Worm (Caenorhabditis elegans) whole organism, L3 larva: Measurements from ENCODE around the gene F46F2.5.

Experiments
- ZK546.5 ChIP-seq: sonication (generic microtip); optimal IDR thresholded peaks from 2 replicates; lab custom pipeline; 2017; ENCODE audit warnings: missing biosample characterization, missing genetic modification characterization
- ama-1 ChIP-seq: fragments of 150-350 bp; optimal IDR thresholded peaks from 2 replicates; lab custom pipeline; 2018
- egl-27 ChIP-seq: sonication (generic microtip); optimal IDR thresholded peaks from 4 replicates; lab custom pipeline; 2017; ENCODE audit warnings: missing biosample characterization, missing genetic modification reagents, missing genetic modification characterization
- eor-1 ChIP-seq, 2 experiments: fragments of 150-350 bp; optimal IDR thresholded peaks; 2 replicates each; lab custom pipeline; 2014 to 2018; ENCODE audit warnings: missing biosample characterization in 2 of 2, missing genetic modification characterization in 2 of 2
- fos-1 ChIP-seq: fragments of 150-350 bp; optimal IDR thresholded peaks from 2 replicates; lab custom pipeline; 2014; ENCODE audit warnings: missing biosample characterization, missing genetic modification characterization
- nhr-11 ChIP-seq: fragments of 150-350 bp; optimal IDR thresholded peaks from 2 replicates; lab custom pipeline; 2014; ENCODE audit warnings: missing biosample characterization, missing genetic modification characterization
- nhr-28 ChIP-seq: fragments of 150-350 bp; optimal IDR thresholded peaks from 2 replicates; lab custom pipeline; 2014; ENCODE audit warnings: missing biosample characterization, missing genetic modification characterization
- nhr-76 ChIP-seq: fragments of 150-350 bp; sonication (generic microtip); optimal IDR thresholded peaks from 5 replicates; lab custom pipeline; 2014; ENCODE audit warnings: missing biosample characterization, missing genetic modification characterization
- pqm-1 ChIP-seq: fragments of 150-350 bp; optimal IDR thresholded peaks from 2 replicates; lab custom pipeline; 2017; ENCODE audit warnings: missing biosample characterization, missing genetic modification characterization, inconsistent platforms
- skn-1 ChIP-seq: fragments of 150-350 bp; optimal IDR thresholded peaks from 2 replicates; lab custom pipeline; 2014; ENCODE audit warnings: missing biosample characterization, missing genetic modification characterization
- snpc-4 ChIP-seq: fragments of 150-350 bp; optimal IDR thresholded peaks from 2 replicates; lab custom pipeline; 2014; ENCODE audit warnings: missing biosample characterization, missing genetic modification characterization
- unc-39 ChIP-seq: sonication (generic microtip); optimal IDR thresholded peaks from 4 replicates; lab custom pipeline; 2017; ENCODE audit warnings: missing biosample characterization, missing genetic modification characterization
- unc-62 ChIP-seq: fragments of 150-350 bp; sonication (generic microtip); optimal IDR thresholded peaks from 4 replicates; lab custom pipeline; 2014; ENCODE audit warnings: missing biosample characterization, missing genetic modification reagents, missing genetic modification characterization
- ztf-11 ChIP-seq: fragments of 150-350 bp; optimal IDR thresholded peaks from 2 replicates; lab custom pipeline; 2014; ENCODE audit warnings: missing biosample characterization, missing genetic modification characterization

DNA sequence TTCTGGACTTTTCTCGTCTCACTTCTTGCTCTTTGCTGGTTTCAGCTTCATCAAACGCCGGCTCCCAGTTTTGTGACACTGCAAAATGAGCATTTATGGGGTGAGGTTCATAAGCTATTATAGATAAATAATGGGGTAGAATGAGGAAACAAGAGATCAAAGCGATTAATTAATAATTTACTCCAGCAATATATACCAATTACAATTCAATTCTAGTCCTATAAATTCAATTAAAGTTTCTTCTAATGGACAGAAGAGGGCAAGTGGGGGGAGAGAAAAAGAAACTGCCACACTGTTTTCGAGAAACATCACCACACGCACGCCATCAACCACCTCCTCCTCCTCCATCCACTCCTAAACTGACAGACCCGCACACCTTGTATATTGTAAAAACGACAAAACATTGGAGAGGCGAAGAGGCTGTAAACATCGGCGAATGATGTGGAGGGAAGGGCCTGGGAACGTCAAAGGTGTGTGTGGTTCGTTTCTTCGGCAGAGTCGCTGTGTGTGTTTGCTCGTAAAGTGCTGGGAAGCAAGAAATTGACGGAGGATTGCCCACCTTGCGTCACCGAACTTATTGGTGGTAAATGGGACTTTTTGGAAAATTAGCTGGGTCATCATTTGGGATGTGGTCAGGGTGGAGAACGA, 49.2 kb upstream of the F46F2.5 start, which contains the start of the genes H03A11.13 and famk-1:
- TF ChIP-seq nhr-28 (no peak), ama-1 (lab: Kevin White, UChicago) (no peak), egl-27 (tag; lab: Kevin White, UChicago) (no peak), fos-1 (tag; lab: Kevin White, UChicago) (no peak), unc-39 (no peak), ztf-11 (tag; lab: Kevin White, UChicago) (no peak), pqm-1 (tag; lab: Kevin White, UChicago) (no peak), snpc-4 (tag; lab: Kevin White, UChicago) (no peak), eor-1 (tag; optimal IDR thresholded peaks at IDR 0.05; lab: Kevin White, UChicago) (no peak), skn-1 (tag; lab: Kevin White, UChicago) (no peak), nhr-76 (tag; lab: Kevin White, UChicago) (no peak), unc-62 (GFP tag; lab: Kevin White, UChicago) (no peak), ZK546.5 (tag; lab: Kevin White, UChicago) (no peak), nhr-11 (tag; lab: Kevin White, UChicago) (no peak)
